Worm (Caenorhabditis elegans) whole organism, L4 larva: ENCODE data around the gene T10B10.9.

Source experiments
- ZK546.5 ChIP-seq, 2 experiments: sonication (generic microtip); optimal IDR thresholded peaks; 2 replicates each; lab custom pipeline; 2017; ENCODE audit warnings: missing biosample characterization in 2 of 2, missing genetic modification characterization in 2 of 2
- ces-1 ChIP-seq: fragments of 150-350 bp; sonication (generic microtip); optimal IDR thresholded peaks from 4 replicates; lab custom pipeline; 2014; ENCODE audit warnings: missing biosample characterization, missing genetic modification reagents, missing genetic modification characterization
- dmd-8 ChIP-seq: fragments of 200-800 bp; sonication (Bioruptor generic); IDR thresholded peaks from 2 replicates; pipeline ENCODE4 v1.3.6; 2022; ENCODE audit warnings: missing genetic modification characterization, missing compliant biosample characterization
- duxl-1 ChIP-seq: sonication (generic microtip); optimal IDR thresholded peaks from 2 replicates; lab custom pipeline; 2016; ENCODE audit warnings: mild to moderate bottlenecking, missing genetic modification characterization, moderate library complexity, missing compliant biosample characterization; ENCODE audit not compliant: poor library complexity
- egl-43 ChIP-seq: fragments of 200-800 bp; sonication (Bioruptor generic); IDR thresholded peaks from 2 replicates; pipeline ENCODE4 v1.3.6; 2022; ENCODE audit warnings: missing genetic modification reagents, missing genetic modification characterization, missing compliant biosample characterization
- hmg-1.1 ChIP-seq: fragments of 200-800 bp; sonication (Bioruptor generic); IDR thresholded peaks from 2 replicates; pipeline ENCODE4 v1.3.6; 2022; ENCODE audit warnings: missing genetic modification reagents, missing genetic modification characterization, missing compliant biosample characterization
- lin-29 ChIP-seq: fragments of 200-800 bp; sonication (Bioruptor generic); IDR thresholded peaks from 2 replicates; pipeline ENCODE4 v1.3.6; 2022; ENCODE audit warnings: missing genetic modification reagents, missing genetic modification characterization, missing compliant biosample characterization
- mdt-29 ChIP-seq: fragments of 200-800 bp; sonication (Bioruptor generic); IDR thresholded peaks from 2 replicates; pipeline ENCODE4 v1.3.6; 2022; ENCODE audit warnings: missing genetic modification reagents, missing genetic modification characterization, missing compliant biosample characterization
- mxl-2 ChIP-seq: fragments of 200-800 bp; sonication (Bioruptor generic); conservative IDR thresholded peaks from 2 replicates; pipeline ENCODE4 v1.3.6; 2022; ENCODE audit warnings: missing genetic modification reagents, missing genetic modification characterization, missing compliant biosample characterization
- nhr-111 ChIP-seq: fragments of 200-800 bp; sonication (Bioruptor generic); optimal IDR thresholded peaks from 2 replicates; lab custom pipeline; 2018; ENCODE audit warnings: mild to moderate bottlenecking, missing genetic modification characterization, missing compliant biosample characterization
- nhr-28 ChIP-seq: fragments of 150-350 bp; optimal IDR thresholded peaks from 2 replicates; lab custom pipeline; 2014; ENCODE audit warnings: missing biosample characterization, missing genetic modification characterization
- skn-1 ChIP-seq: fragments of 150-350 bp; optimal IDR thresholded peaks from 2 replicates; lab custom pipeline; 2014; ENCODE audit warnings: missing biosample characterization, missing genetic modification characterization
- spr-1 ChIP-seq: sonication (generic microtip); optimal IDR thresholded peaks from 2 replicates; lab custom pipeline; 2016; ENCODE audit warnings: mild to moderate bottlenecking, missing genetic modification characterization, missing compliant biosample characterization
- unc-130 ChIP-seq: sonication (generic microtip); optimal IDR thresholded peaks from 2 replicates; lab custom pipeline; 2016; ENCODE audit warnings: missing genetic modification reagents, missing genetic modification characterization, missing compliant biosample characterization
- unc-62 ChIP-seq, 3 experiments: fragments of 150-350 bp in 1 of 3; sonication (generic microtip); optimal IDR thresholded peaks in 2 of 3; peaks in 1 of 3; 1 replicate in 1 of 3; 2 replicates in 2 of 3; lab custom pipeline; 2014 to 2017; ENCODE audit warnings: missing biosample characterization in 3 of 3, missing genetic modification characterization in 3 of 3, missing genetic modification reagents in 3 of 3, missing genotype in 1 of 3

The T10B10.9 gene

DNA sequence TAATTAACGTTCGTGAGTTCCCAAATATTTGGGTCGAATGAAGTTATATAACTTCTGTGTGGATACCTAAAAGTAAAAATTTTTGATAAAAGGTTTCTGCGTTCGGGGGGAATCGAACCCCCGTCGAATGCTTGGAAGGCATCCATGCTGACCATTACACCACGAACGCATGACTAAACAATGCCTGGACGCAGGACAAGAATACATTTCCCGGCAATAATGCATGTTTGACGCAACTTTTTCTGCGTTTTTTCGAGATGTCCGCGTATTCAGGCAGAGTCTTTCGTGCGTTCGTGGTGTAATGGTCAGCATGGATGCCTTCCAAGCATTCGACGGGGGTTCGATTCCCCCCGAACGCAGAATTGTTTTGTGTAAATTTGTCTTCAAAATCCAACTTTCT is 36.5 kb downstream of the T10B10.9 start (continued):
- TF ChIP-seq mxl-2 (peak; percentile 62; the same call in 1 of the 2 replicates), nhr-111 (no peak), lin-29 (peak; percentile 78), ces-1 (no peak), dmd-8 (GFP tag; lab: Robert Waterston, UW) (peak; percentile 95), ZK546.5 (tag; optimal IDR thresholded peaks at IDR 0.05; lab: Kevin White, UChicago) (no peak), mdt-29 (GFP tag; lab: Robert Waterston, UW) (peak; percentile 84), unc-130 (GFP tag; lab: Kevin White, UChicago) (peak; percentile 36), egl-43 (GFP tag; lab: Robert Waterston, UW) (peak; percentile 98), nhr-28 (tag; lab: Kevin White, UChicago) (peak; percentile 54), skn-1 (tag; lab: Kevin White, UChicago) (no peak), duxl-1 (tag; lab: Kevin White, UChicago) (peak; percentile 91)

ce11 chrX:15213182-15213829 is 49.1 kb downstream of the T10B10.9 start, which contains the start of the genes H03A11.13 and famk-1:
H03A11.13 (minus strand) TSS chrX:15213232.
famk-1 (minus strand) TSS chrX:15213259.
- TF ChIP-seq unc-62 (GFP tag; optimal IDR thresholded peaks at IDR 0.05 in 1 of 2; lab: Kevin White, UChicago) (peak in 1 of 2 experiments; percentile 64), unc-62 (tag; optimal IDR thresholded peaks at IDR 0.05; lab: Kevin White, UChicago) (no peak), hmg-1.1 (GFP tag; lab: Robert Waterston, UW) (0 out of 2 replicates have a peak, but pooled peaks have one; percentile 24), spr-1 (tag; lab: Kevin White, UChicago) (no peak)
